Worm (Caenorhabditis elegans) whole organism, L4 larva: ENCODE measurements around the gene rbx-1.

Source experiments
- F49E8.2 ChIP-seq: sonication (generic microtip); optimal IDR thresholded peaks from 2 replicates; lab custom pipeline; 2016; ENCODE audit warnings: missing compliant biosample characterization, mild to moderate bottlenecking, missing genetic modification characterization, borderline replicate concordance
- zip-2 ChIP-seq: fragments of 150-350 bp; optimal IDR thresholded peaks from 2 replicates; lab custom pipeline; 2014; ENCODE audit warnings: missing biosample characterization, missing genetic modification characterization

DNA sequence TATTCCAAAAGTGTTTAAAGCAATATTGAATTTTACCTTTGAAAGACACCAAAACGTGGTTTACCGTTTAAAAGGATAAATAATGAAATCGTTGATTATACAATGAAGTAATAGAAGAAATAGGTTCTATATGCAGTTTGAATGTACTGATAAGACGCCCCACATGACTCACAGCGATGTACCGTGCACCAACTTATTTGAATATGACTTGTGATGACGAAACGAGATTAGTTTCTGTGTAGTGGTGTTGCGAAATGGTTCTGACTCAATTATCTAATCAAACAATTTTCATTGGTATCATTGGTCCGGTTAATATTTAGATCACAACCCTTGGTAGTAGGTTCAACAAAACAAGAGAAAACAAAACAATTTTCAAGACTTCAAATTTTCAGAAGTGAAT lies 20.9 kb upstream of the rbx-1 start:
- TF ChIP-seq F49E8.2 (tag; lab: Kevin White, UChicago) (no peak), zip-2 (tag; lab: Kevin White, UChicago) (no peak)
